Worm (Caenorhabditis elegans): Measurements from ENCODE around the gene C32B5.15.

The C32B5.15 gene

DNA sequence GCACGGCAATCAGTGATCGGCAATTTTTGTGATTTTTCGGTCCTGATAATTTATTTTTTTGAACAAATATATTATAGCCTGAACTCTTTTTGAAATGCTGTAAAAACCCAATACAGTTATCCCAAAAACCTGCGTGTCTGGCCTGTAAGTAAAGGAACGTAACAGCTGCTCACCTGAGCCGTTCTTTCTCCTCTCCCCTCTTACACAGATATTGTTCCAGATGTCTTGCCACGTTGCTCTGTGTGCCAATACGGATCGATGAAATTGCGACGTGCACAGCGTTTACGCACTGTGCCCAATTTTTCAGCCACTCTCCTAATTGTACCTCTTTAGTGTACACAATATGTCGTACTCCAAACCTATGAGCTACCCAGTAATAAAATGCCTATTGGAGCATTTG lies 14.1 kb downstream of the C32B5.15 start, which contains the start of gene sdz-4:
TSS of gene sdz-4 (plus strand) at position 301 of the 400 bp plus-strand sequence.
- no peak for TF ChIP-seq nhr-28 (tag; optimal IDR thresholded peaks at IDR 0.05)
- TF ChIP-seq nhr-12 (tag; optimal IDR thresholded peaks at IDR 0.05) = no peak
- no peak for TF ChIP-seq nhr-43 (tag; optimal IDR thresholded peaks at IDR 0.05; ENCODE audit: poor library complexity, severe bottlenecking)
- TF ChIP-seq ztf-4 (tag; optimal IDR thresholded peaks at IDR 0.05) = no peak
- TF ChIP-seq unc-39 (tag; optimal IDR thresholded peaks at IDR 0.05) = no peak
- no peak for TF ChIP-seq elt-1 (tag; optimal IDR thresholded peaks at IDR 0.05)
- no peak for TF ChIP-seq nhr-67 (tag; optimal IDR thresholded peaks at IDR 0.05)
- no peak for TF ChIP-seq aly-2 (tag; optimal IDR thresholded peaks at IDR 0.05)
- TF ChIP-seq nhr-76 (tag; optimal IDR thresholded peaks at IDR 0.05) = no peak
- no peak for TF ChIP-seq ama-1 (optimal IDR thresholded peaks at IDR 0.05)
- no peak for TF ChIP-seq elt-3 (tag; optimal IDR thresholded peaks at IDR 0.05)
- TF ChIP-seq elt-2 (tag; optimal IDR thresholded peaks at IDR 0.05) = no peak
- no peak for TF ChIP-seq lin-15B (tag; optimal IDR thresholded peaks at IDR 0.05)
- TF ChIP-seq ztf-11 (tag; optimal IDR thresholded peaks at IDR 0.05) = no peak

DNA sequence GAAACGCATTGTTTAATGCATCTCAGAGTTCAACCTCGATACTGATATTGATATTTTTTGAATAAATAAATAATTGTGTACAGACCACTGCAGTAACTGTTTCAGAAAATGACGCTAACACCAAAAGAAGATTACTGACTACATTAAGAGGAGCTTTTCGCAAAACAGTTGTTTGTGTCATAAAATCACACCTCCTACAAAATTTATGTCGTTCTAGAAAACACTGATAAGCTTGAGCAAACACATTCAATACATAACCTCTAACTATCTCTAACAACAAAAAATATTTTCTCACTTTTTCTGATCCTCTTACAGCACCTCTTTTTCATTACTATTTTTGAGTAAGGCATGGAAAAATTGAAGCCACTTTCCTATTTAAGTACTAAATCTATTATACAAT lies 18.1 kb downstream of the C32B5.15 start, which contains the start of gene fbxc-7:
TSS of gene fbxc-7 (plus strand) at position 301 of the 400 bp plus-strand sequence.
- peak; percentile 26 for TF ChIP-seq elt-2 (tag; optimal IDR thresholded peaks at IDR 0.05)

DNA sequence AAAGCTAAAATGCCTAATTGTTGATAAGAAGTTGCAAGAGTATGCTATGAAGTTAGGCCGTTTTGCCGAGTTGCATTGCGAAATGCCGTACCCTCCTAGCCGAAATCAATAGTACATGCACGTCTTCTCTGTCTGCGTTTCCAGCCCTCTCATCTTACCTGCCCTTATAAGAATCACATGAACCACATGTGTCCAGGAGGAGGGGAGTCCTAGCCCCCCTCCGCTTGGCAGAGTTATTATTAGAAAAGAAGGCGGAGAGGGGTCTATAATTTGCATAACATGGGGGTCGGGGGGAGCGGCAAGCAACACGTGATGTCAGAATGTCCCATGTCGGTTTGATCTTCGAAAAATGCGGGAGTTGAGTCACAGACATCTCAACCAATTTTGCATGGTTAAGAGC lies 19.7 kb downstream of the C32B5.15 start:
- no peak for TF ChIP-seq nhr-25 (tag; optimal IDR thresholded peaks at IDR 0.05)
- TF ChIP-seq pqm-1 (tag; optimal IDR thresholded peaks at IDR 0.05) = no peak
- no peak for TF ChIP-seq ama-1 (optimal IDR thresholded peaks at IDR 0.05)
- no peak for TF ChIP-seq ceh-16 (tag; optimal IDR thresholded peaks at IDR 0.05)
- TF ChIP-seq ceh-82 (tag; optimal IDR thresholded peaks at IDR 0.05) = no peak
- no peak for TF ChIP-seq eor-1 (tag; optimal IDR thresholded peaks at IDR 0.05)
- no peak for TF ChIP-seq snpc-4 (tag; optimal IDR thresholded peaks at IDR 0.05)

DNA sequence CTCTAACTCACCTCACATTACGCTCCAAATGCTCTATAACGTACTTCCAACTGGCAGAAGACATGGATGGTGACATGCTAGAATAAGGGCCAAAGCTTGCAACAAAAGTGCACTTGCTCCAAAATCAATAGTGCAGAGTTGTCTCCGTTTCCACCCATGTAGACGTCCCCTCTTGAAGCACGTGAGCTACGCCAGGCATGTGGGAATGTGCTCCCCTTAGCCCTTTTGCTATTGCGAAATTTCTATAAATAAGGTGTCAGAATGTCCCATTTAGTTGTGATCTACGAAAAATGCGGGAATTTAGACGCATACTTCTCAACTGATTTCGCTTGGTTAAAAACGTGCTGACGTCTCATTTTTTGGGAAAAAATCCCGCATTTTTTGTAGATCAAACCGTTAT lies 22.4 kb downstream of the C32B5.15 start:
- TF ChIP-seq egl-5 (tag; optimal IDR thresholded peaks at IDR 0.05) = no peak
- TF ChIP-seq pha-4 (tag; optimal IDR thresholded peaks at IDR 0.05) = no peak
- TF ChIP-seq elt-2 (tag; optimal IDR thresholded peaks at IDR 0.05) = no peak
- TF ChIP-seq fkh-2 (tag; optimal IDR thresholded peaks at IDR 0.05) = no peak
- TF ChIP-seq eor-1 (tag; optimal IDR thresholded peaks at IDR 0.05) = no peak
- no peak for TF ChIP-seq nhr-28 (tag; optimal IDR thresholded peaks at IDR 0.05)
- no peak for TF ChIP-seq mdl-1 (tag; optimal IDR thresholded peaks at IDR 0.05)
- no peak for TF ChIP-seq unc-62 (GFP tag; optimal IDR thresholded peaks at IDR 0.05)
- no peak for TF ChIP-seq jun-1 (tag; optimal IDR thresholded peaks at IDR 0.05)
- no peak for TF ChIP-seq nhr-77 (tag; optimal IDR thresholded peaks at IDR 0.05)
- no peak for TF ChIP-seq nhr-11 (tag; optimal IDR thresholded peaks at IDR 0.05)

DNA sequence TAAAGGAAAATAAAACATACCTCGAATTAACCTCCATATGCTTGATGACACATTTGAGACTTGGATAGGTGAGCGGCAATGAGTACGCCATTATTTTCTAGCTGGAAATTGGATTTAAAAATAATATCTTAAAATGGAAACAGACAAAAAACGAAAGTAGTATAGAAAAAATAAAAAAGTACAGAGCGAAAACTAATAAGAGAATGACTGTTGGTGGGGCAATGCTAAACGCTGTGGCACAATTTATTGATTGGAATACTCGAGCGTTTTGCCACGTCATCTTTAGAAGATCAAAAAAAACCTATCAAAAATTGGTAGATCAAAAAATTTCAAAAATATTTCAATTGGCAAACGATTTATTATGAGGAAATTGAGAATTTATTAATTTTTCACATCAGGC lies 24.7 kb downstream of the C32B5.15 start, which contains the start of gene fbxc-32:
TSS of gene fbxc-32 (minus strand) at position 101 of the 400 bp plus-strand sequence.
- TF ChIP-seq snpc-4 (tag; optimal IDR thresholded peaks at IDR 0.05) (no peak), daf-12 (tag; optimal IDR thresholded peaks at IDR 0.05) (no peak), mml-1 (tag; optimal IDR thresholded peaks at IDR 0.05) (no peak), jun-1 (tag; optimal IDR thresholded peaks at IDR 0.05) (no peak), nhr-43 (tag; optimal IDR thresholded peaks at IDR 0.05; ENCODE audit: poor library complexity, severe bottlenecking) (no peak), nhr-12 (tag; optimal IDR thresholded peaks at IDR 0.05) (no peak), ztf-4 (tag; optimal IDR thresholded peaks at IDR 0.05) (no peak), unc-62 (GFP tag; optimal IDR thresholded peaks at IDR 0.05) (no peak), pqm-1 (tag; optimal IDR thresholded peaks at IDR 0.05) (no peak)

DNA sequence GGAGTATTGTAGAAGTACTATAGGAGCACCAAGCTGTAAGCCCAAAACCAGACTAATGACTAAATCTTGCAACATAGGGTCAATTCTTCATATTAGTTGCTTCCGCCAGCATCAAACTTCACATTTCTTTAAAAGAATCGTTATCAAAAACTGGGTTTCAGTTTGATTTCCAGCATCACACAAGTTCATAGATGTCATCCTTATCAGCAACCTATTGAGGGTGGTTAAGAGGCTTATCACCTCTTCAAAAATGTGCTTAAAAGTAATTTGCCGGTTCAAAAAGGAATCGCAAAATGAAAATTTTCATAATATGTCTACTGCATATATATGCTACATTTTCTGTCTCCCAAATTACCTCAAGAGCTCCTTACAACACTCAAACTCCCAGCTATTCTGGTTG lies 29.0 kb downstream of the C32B5.15 start, which contains the start of gene clec-43:
TSS of gene clec-43 (plus strand) at position 294 of the 400 bp plus-strand sequence.
- TF ChIP-seq pha-4 (tag; optimal IDR thresholded peaks at IDR 0.05) (no peak), nhr-76 (tag; optimal IDR thresholded peaks at IDR 0.05) (no peak), nhr-67 (tag; optimal IDR thresholded peaks at IDR 0.05) (no peak), ceh-16 (tag; optimal IDR thresholded peaks at IDR 0.05) (no peak), pqm-1 (tag; optimal IDR thresholded peaks at IDR 0.05) (peak; percentile 76), fkh-10 (GFP tag; optimal IDR thresholded peaks at IDR 0.05) (no peak), mdl-1 (tag; optimal IDR thresholded peaks at IDR 0.05) (no peak), elt-2 (tag; optimal IDR thresholded peaks at IDR 0.05) (peak; percentile 81), ztf-4 (tag; optimal IDR thresholded peaks at IDR 0.05) (no peak), snpc-4 (tag; optimal IDR thresholded peaks at IDR 0.05) (no peak), skn-1 (tag; optimal IDR thresholded peaks at IDR 0.05) (no peak), hmg-11 (tag; optimal IDR thresholded peaks at IDR 0.05) (no peak)
